Fruit fly (Drosophila melanogaster) Kc167 (cell line): Measurements from ENCODE around the gene CG9396.

Experiments
- Myc ChIP-seq: fragments of >200 bp; optimal IDR thresholded peaks from 2 replicates; lab custom pipeline; 2017; ENCODE audit warnings: missing external identifiers
- Sin3A ChIP-seq: fragments of >200 bp; optimal IDR thresholded peaks from 2 replicates; lab custom pipeline; 2018; ENCODE audit warnings: missing external identifiers
- h ChIP-seq: fragments of >200 bp; optimal IDR thresholded peaks from 3 replicates; lab custom pipeline; 2018; ENCODE audit warnings: missing external identifiers
- insv ChIP-seq: fragments of >200 bp; optimal IDR thresholded peaks from 3 replicates; lab custom pipeline; 2018; ENCODE audit warnings: missing external identifiers
- psq ChIP-seq: fragments of >200 bp; optimal IDR thresholded peaks from 2 replicates; lab custom pipeline; 2017; ENCODE audit warnings: missing external identifiers
- ttk ChIP-seq: sonication (Bioruptor generic); optimal IDR thresholded peaks from 2 replicates; lab custom pipeline; 2017; ENCODE audit warnings: missing external identifiers

The CG9396 gene

DNA sequence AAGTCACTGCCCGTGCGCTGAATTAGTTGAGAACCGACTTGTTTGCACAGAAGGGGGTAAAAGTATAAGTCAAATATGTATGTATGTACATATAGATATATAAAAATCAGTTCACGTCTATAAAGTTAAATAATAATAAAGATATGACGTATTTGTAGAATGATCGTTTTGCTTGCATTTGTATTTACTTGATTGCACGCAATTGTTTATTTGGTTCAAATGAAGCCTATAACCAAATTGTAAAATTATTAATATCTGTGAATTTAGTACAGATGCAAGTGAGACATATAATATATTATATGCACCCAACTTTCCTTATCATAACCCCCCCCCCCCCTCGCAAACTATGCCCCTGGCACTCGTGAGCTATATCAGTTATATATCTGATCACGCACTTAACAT, 29.1 kb upstream of the CG9396 start:
- TF ChIP-seq Myc (lab: Kevin White, UChicago): no peak
- TF ChIP-seq h (lab: Kevin White, UChicago): no peak
- no peak for TF ChIP-seq ttk
- TF ChIP-seq psq (lab: Kevin White, UChicago): no peak
- no peak for TF ChIP-seq insv (lab: Kevin White, UChicago)
- TF ChIP-seq Sin3A (lab: Kevin White, UChicago): no peak

DNA sequence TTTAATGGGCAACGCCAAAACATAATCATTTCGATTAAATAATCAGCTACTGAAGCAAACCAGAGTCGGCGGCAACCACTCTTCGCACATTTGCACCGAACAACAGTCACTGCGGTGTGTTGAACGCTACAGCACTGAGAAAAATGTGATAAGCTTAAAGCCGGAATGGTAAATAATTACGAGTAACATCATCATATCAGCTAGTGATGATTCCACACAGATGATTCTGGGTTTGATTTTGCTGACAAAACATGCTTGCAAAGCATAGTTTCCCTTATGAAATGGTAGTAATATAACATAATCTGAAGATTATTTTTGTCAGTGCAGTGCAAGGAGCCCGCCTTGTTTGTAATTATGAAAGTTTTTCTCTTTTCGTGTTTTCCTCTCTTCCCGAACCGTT, 26.7 kb upstream of the CG9396 start:
- TF ChIP-seq Myc (lab: Kevin White, UChicago) (no peak), h (lab: Kevin White, UChicago) (no peak), ttk (no peak), psq (lab: Kevin White, UChicago) (no peak), Sin3A (lab: Kevin White, UChicago) (no peak), insv (lab: Kevin White, UChicago) (no peak)

DNA sequence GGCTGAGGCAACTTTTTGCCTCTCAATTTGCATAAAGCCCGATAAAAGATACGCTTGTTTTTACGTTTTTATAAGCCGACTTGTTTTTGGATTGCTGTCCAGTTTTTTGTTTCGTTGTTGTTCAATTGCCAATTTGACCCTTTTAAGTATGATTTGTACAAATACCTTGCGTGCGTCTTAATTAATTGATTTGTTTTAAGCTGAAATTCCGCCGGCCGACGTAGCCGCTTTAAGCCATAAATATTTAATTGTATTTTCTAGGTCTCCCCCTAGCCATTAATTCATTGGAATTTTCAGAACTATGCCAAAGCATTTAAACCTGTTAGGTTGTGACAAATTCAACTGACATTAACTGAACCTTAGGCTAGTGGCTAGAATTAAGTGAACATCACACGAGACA, 25.2 kb upstream of the CG9396 start:
- TF ChIP-seq Myc (lab: Kevin White, UChicago) (no peak), h (lab: Kevin White, UChicago) (no peak), psq (lab: Kevin White, UChicago) (no peak), ttk (no peak), insv (lab: Kevin White, UChicago) (no peak), Sin3A (lab: Kevin White, UChicago) (no peak)

DNA sequence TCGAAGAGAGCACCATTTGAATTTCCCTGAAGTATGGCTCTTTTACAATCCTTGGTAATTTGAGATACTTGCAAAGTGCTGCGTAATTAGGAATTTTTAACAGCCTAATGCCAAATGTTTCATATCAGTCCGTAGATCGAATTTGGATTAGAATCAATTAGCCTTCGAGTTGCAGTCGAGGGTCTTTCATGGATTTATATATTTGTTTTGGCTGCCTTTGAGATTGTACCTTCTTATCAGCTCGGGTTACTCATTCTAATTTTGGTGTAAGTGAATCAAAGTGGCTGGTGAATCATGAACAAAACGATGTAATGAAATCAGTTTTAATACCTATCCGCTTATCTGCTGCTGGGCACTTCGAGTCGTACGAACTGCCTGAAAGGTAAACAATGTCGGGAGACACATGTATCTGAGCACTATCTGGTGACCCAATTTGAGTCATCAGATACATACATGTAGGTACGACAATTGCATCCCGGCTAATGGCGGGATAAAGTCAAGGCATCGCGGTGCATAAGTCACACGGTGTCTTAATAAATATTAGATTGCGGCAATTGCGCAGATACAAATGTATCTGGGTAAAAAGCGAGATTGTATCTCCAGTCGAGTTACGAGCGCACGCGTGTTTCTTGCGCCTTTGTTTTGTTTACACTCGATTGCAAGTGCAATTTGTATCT, 24.4 kb upstream of the CG9396 start:
- no peak for TF ChIP-seq ttk
- TF ChIP-seq Sin3A (lab: Kevin White, UChicago): no peak
- no peak for TF ChIP-seq h (lab: Kevin White, UChicago)
- no peak for TF ChIP-seq psq (lab: Kevin White, UChicago)
- TF ChIP-seq Myc (lab: Kevin White, UChicago): no peak
- no peak for TF ChIP-seq insv (lab: Kevin White, UChicago)

DNA sequence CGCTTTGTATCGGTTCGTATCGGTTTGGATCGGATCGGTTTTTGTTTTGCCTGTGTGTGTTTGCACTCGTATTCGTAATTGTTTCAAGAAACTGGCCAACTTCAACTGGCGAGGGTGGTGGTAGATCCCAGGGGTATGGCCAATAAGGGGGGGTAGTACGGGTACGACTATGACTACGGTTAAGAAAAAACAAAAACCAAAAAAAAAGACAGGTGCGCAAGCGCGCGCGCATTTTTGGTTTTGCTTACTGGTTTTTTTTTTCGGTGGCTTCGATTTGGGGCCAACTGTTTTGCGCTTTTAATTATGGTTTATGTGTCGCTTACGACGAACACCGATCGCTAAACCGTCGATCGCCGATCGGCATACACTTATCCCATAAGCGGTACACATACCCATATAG, 23.4 kb upstream of the CG9396 start:
- no peak for TF ChIP-seq h (lab: Kevin White, UChicago)
- TF ChIP-seq ttk: no peak
- TF ChIP-seq psq (lab: Kevin White, UChicago): no peak

DNA sequence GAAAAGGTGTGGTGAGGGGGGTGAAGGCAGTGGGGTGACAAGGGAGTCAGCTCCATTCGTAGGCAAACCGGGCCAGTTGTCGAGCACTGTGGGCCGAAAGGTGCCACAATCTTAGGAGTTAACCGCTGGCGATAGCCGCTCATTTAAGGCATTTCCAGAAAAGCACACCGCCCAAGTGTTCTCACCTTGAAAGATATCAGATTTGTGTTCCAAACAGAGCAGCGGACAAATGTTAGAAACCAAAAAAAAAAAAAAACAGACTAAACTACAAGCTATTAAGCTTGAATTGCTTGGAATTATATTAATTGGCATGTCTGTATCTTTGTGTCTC, 22.8 kb upstream of the CG9396 start:
- no peak for TF ChIP-seq h (lab: Kevin White, UChicago)
- TF ChIP-seq ttk: no peak
- no peak for TF ChIP-seq Myc (lab: Kevin White, UChicago)
- no peak for TF ChIP-seq psq (lab: Kevin White, UChicago)
- TF ChIP-seq insv (lab: Kevin White, UChicago): no peak
- TF ChIP-seq Sin3A (lab: Kevin White, UChicago): no peak

DNA sequence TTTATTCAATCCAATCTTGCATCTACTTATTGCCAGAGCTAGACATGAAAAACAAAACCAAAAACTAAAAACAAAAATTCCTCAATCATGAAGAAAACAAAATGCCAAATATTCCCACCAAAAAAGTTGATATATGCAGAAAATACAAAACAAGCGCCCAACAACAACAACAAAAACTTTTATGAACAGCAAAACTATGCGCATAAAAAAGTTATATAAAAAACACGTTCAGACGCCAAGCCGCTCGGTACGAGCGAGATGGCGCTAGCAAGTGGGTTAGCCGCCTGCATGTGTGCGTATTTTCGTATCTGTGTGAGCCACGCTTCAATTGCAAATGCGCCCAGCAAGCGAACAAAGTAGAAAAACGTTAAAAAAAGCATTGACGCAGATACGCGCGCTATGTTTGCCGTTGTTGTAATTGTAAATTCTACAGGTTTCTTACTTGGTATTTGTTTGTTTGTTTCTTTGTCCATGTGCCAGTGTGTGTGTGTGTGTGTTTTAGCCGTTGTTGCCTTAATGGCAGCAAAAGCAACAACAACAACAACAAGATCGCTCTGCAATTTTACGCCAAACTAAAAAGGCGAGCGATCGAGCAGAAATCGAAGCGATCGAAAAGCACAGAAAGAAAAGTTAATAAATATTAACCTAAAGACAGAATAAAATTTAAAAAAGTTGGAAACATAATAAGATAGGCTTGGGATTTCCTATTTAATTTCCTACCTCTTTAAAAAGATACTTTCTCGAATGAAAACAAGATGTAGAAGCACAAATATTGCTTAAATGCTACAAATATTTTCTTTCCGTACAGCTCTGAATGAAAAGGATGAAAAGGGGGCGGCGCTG, 22.2 kb upstream of the CG9396 start:
- TF ChIP-seq ttk: no peak
- no peak for TF ChIP-seq insv (lab: Kevin White, UChicago)
- TF ChIP-seq h (lab: Kevin White, UChicago): no peak
- no peak for TF ChIP-seq Myc (lab: Kevin White, UChicago)

DNA sequence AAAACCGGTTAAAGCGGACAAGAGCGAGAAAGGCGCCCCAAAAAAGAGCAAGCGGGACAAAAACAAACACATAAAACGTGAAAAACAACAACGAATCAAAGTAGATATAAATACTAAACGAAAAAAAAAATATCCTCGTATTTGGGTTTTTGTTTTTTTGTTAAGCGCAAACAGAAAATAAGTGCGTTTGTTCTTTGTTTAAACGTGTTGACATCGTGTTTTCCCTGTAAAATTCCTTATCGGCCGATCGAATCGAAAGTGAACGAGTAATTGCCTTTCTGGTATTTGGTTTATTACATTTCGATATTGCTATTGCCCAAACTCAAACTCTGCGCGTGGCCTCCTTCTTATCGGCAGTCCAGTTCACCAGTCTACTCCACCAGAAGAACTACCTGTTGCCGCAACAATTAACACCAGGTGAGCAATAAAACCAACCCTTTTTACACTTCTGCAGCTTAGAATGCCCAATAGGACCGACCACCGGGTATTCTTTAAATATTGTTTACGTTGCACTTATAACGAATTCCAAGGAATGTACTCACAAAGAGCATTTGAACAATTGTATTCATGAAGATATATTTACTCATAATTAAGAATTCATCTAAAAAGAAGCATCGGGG, 20.5 kb upstream of the CG9396 start:
- no peak for TF ChIP-seq psq (lab: Kevin White, UChicago)
- no peak for TF ChIP-seq h (lab: Kevin White, UChicago)
- no peak for TF ChIP-seq ttk
- no peak for TF ChIP-seq insv (lab: Kevin White, UChicago)
- no peak for TF ChIP-seq Myc (lab: Kevin White, UChicago)

DNA sequence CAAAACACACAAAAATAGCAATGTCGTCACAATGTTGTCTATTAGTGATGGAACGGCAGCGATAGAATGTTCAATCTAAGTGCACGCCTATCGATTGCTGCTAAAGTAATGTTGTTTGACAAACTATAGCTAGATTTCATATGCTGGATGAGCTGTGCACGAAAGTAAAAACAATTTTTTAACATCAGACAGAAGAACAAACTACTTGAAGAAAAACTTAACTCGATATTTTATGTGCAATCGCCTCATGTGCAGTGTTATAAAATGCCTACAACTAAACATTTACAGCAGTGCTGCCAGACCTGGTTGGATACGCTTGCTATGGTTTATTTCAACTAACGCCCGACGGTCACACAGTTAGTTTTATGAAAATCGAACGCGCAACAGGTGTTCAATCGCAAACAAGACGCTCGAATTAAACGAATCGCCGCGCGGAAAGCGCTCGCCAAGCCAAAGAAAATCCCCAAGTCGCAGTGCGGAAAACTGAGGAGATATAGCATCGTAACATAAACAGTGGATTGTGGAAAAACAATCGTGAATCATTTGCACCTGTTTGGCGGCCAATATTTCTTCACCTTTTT, 19.6 kb upstream of the CG9396 start, which contains the start of the genes bocks and CG8312:
bocks (minus strand) TSS at position 51 of the 581 bp plus-strand sequence.
CG8312 (plus strand) TSS at position 358 of the 581 bp plus-strand sequence.
- TF ChIP-seq Myc (lab: Kevin White, UChicago): no peak
- no peak for TF ChIP-seq h (lab: Kevin White, UChicago)
- no peak for TF ChIP-seq psq (lab: Kevin White, UChicago)
- no peak for TF ChIP-seq Sin3A (lab: Kevin White, UChicago)
- TF ChIP-seq ttk: no peak
- TF ChIP-seq insv (lab: Kevin White, UChicago): no peak

DNA sequence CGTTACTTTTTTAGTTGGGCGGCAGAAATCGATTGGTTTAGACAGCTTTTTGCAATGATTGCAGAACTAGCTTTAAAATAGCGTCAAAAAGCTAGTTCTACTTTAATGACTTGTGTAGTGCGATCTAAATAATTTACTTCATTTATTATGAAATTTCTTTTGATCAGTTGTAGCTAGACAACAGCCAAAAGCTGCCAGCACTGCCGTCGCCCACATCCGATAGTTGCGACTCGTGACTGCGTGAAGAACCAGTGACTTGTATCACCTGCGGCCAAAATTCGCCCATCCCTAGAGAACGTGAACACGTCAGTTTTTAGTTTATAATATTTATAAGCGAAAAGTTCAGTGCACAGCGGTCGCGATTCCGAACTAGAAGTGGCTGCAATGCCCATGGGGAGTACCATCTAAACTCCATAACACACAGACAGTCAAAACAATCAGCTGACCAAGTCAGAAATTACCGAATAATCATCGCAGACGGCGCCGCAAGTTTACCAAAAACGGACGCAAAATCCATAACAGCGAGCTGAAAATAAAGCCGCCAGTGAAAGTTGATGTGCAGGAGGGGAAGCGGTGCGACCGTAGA, 15.3 kb upstream of the CG9396 start, which contains the start of gene P58IPK:
P58IPK (plus strand) TSS at position 280 of the 586 bp plus-strand sequence.
- no peak for TF ChIP-seq h (lab: Kevin White, UChicago)

DNA sequence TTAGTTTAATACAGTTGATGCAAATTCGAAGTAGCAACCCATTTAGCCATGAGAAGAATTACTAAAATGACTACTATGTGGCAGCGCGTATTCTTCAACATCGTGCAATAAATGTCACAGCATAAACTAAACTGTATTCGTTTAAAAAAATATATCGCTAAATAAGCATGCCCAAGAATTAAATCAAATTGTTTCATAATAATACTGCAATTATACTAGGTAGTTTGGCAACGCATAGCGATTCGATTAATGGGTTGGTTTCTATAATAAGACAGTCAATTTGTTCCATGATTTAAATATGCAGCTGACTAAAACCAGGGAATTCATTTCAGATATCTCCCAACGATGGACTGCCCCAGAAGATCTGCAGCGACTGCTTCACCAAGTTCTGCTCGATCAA, 11.7 kb upstream of the CG9396 start, which contains the start of gene CG33654:
CG33654 (minus strand) TSS at position 101 of the 400 bp plus-strand sequence.
- TF ChIP-seq Myc (lab: Kevin White, UChicago) (no peak), Sin3A (lab: Kevin White, UChicago) (no peak), h (lab: Kevin White, UChicago) (no peak), psq (lab: Kevin White, UChicago) (no peak), insv (lab: Kevin White, UChicago) (no peak), ttk (no peak)
